Worm (Caenorhabditis elegans) whole organism, mixed stage, embryonic: ENCODE measurements around the gene W02D7.8.
A peak's percentile ranks its signal among the peaks of the same experiment; 100 is the strongest.

Experiments
- M03D4.4 ChIP-seq: sonication (generic microtip); optimal IDR thresholded peaks from 2 replicates; lab custom pipeline; 2017; ENCODE audit warnings: mild to moderate bottlenecking, missing genetic modification characterization, missing compliant biosample characterization
- bed-3 ChIP-seq: fragments of 200-800 bp; sonication (Bioruptor generic); optimal IDR thresholded peaks from 3 replicates; lab custom pipeline; 2018; ENCODE audit warnings: mild to moderate bottlenecking, missing genetic modification characterization, moderate library complexity, missing compliant biosample characterization
- blmp-1 ChIP-seq: fragments of 150-350 bp; optimal IDR thresholded peaks from 2 replicates; lab custom pipeline; 2014; ENCODE audit warnings: missing biosample characterization, missing genetic modification characterization
- ceh-39 ChIP-seq: fragments of 150-350 bp; optimal IDR thresholded peaks from 2 replicates; lab custom pipeline; 2014; ENCODE audit warnings: missing biosample characterization, missing genetic modification characterization
- ceh-43 ChIP-seq: fragments of 200-800 bp; sonication (Bioruptor generic); optimal IDR thresholded peaks from 2 replicates; lab custom pipeline; 2018; ENCODE audit warnings: mild to moderate bottlenecking, missing genetic modification characterization, moderate library complexity, missing compliant biosample characterization
- ceh-83 ChIP-seq: fragments of 200-800 bp; sonication (Bioruptor generic); optimal IDR thresholded peaks from 2 replicates; lab custom pipeline; 2018; ENCODE audit warnings: mild to moderate bottlenecking, missing genetic modification characterization, missing compliant biosample characterization
- ces-1 ChIP-seq: fragments of 150-350 bp; optimal IDR thresholded peaks from 2 replicates; lab custom pipeline; 2014; ENCODE audit warnings: missing biosample characterization, missing genetic modification reagents, missing genetic modification characterization
- cnd-1 ChIP-seq: fragments of 200-800 bp; sonication (Bioruptor generic); optimal IDR thresholded peaks from 2 replicates; lab custom pipeline; 2018; ENCODE audit warnings: mild to moderate bottlenecking, missing genetic modification characterization, missing compliant biosample characterization
- drap-1 ChIP-seq: fragments of 200-800 bp; sonication (Bioruptor generic); optimal IDR thresholded peaks from 3 replicates; lab custom pipeline; 2018; ENCODE audit warnings: mild to moderate bottlenecking, missing genetic modification characterization, missing compliant biosample characterization
- elt-1 ChIP-seq: sonication (generic microtip); optimal IDR thresholded peaks from 2 replicates; lab custom pipeline; 2017; ENCODE audit warnings: missing genetic modification characterization, mild to moderate bottlenecking, missing compliant biosample characterization, antibody characterized with exemption, moderate library complexity, borderline replicate concordance; ENCODE audit not compliant: insufficient read depth
- elt-3 ChIP-seq: fragments of 150-350 bp; optimal IDR thresholded peaks from 2 replicates; lab custom pipeline; 2014; ENCODE audit warnings: missing biosample characterization, missing genetic modification characterization
- flh-1 ChIP-seq: fragments of 200-800 bp; sonication (Bioruptor generic); optimal IDR thresholded peaks from 2 replicates; lab custom pipeline; 2018; ENCODE audit warnings: mild to moderate bottlenecking, missing genetic modification characterization, moderate library complexity, missing compliant biosample characterization
- ham-2 ChIP-seq: fragments of 200-800 bp; sonication (Bioruptor generic); optimal IDR thresholded peaks from 2 replicates; lab custom pipeline; 2018; ENCODE audit warnings: mild to moderate bottlenecking, missing genetic modification characterization, missing compliant biosample characterization
- hlh-1 ChIP-seq: fragments of 150-350 bp; optimal IDR thresholded peaks from 2 replicates; lab custom pipeline; 2014; ENCODE audit warnings: missing biosample characterization, missing genetic modification reagents, missing genetic modification characterization
- lin-13 ChIP-seq: fragments of 150-350 bp; optimal IDR thresholded peaks from 2 replicates; lab custom pipeline; 2014; ENCODE audit warnings: missing biosample characterization, missing genetic modification characterization
- lin-32 ChIP-seq: fragments of 200-800 bp; sonication (Bioruptor generic); optimal IDR thresholded peaks from 2 replicates; lab custom pipeline; 2018; ENCODE audit warnings: mild to moderate bottlenecking, missing genetic modification characterization, missing compliant biosample characterization
- lsy-2 ChIP-seq: fragments of 150-350 bp; optimal IDR thresholded peaks from 2 replicates; lab custom pipeline; 2014; ENCODE audit warnings: missing biosample characterization, missing genetic modification characterization
- mab-5 ChIP-seq: fragments of 150-350 bp; optimal IDR thresholded peaks from 2 replicates; lab custom pipeline; 2014; ENCODE audit warnings: missing biosample characterization, missing genetic modification characterization
- mep-1 ChIP-seq: fragments of 150-350 bp; optimal IDR thresholded peaks from 2 replicates; lab custom pipeline; 2017; ENCODE audit warnings: missing biosample characterization, missing genetic modification reagents, missing genetic modification characterization, inconsistent platforms
- mls-2 ChIP-seq: sonication (generic microtip); optimal IDR thresholded peaks from 2 replicates; lab custom pipeline; 2016; ENCODE audit warnings: mild to moderate bottlenecking, missing genetic modification characterization, moderate library complexity, missing compliant biosample characterization
- nhr-12 ChIP-seq: fragments of 150-350 bp; optimal IDR thresholded peaks from 2 replicates; lab custom pipeline; 2014; ENCODE audit warnings: missing biosample characterization, missing genetic modification characterization
- nhr-2 ChIP-seq: fragments of 150-350 bp; optimal IDR thresholded peaks from 2 replicates; lab custom pipeline; 2014; ENCODE audit warnings: missing biosample characterization, missing genetic modification characterization
- nhr-237 ChIP-seq: fragments of 150-350 bp; optimal IDR thresholded peaks from 2 replicates; lab custom pipeline; 2014; ENCODE audit warnings: missing biosample characterization, missing genetic modification characterization
- nhr-28 ChIP-seq: fragments of 150-350 bp; optimal IDR thresholded peaks from 2 replicates; lab custom pipeline; 2014; ENCODE audit warnings: missing biosample characterization, missing genetic modification characterization
- nhr-76 ChIP-seq: sonication (generic microtip); optimal IDR thresholded peaks from 2 replicates; lab custom pipeline; 2017; ENCODE audit warnings: missing biosample characterization, missing genetic modification characterization
- pha-4 ChIP-seq: fragments of 150-350 bp; optimal IDR thresholded peaks from 2 replicates; lab custom pipeline; 2018; ENCODE audit warnings: missing biosample characterization, missing genetic modification reagents, missing genetic modification characterization
- sem-2 ChIP-seq: fragments of 200-800 bp; sonication (Bioruptor generic); optimal IDR thresholded peaks from 2 replicates; lab custom pipeline; 2018; ENCODE audit warnings: mild to moderate bottlenecking, missing genetic modification characterization, missing compliant biosample characterization
- snpc-4 ChIP-seq: fragments of 150-350 bp; optimal IDR thresholded peaks from 2 replicates; lab custom pipeline; 2014; ENCODE audit warnings: missing biosample characterization, missing genetic modification characterization
- tbx-8 ChIP-seq: fragments of 200-800 bp; sonication (Bioruptor generic); optimal IDR thresholded peaks from 2 replicates; lab custom pipeline; 2018; ENCODE audit warnings: mild to moderate bottlenecking, missing genetic modification characterization, moderate library complexity, missing compliant biosample characterization
- unc-120 ChIP-seq: sonication (generic microtip); optimal IDR thresholded peaks from 2 replicates; lab custom pipeline; 2017; ENCODE audit warnings: missing genetic modification characterization, missing compliant biosample characterization; ENCODE audit not compliant: poor library complexity, severe bottlenecking
- unc-39 ChIP-seq: fragments of 150-350 bp; optimal IDR thresholded peaks from 2 replicates; lab custom pipeline; 2014; ENCODE audit warnings: missing biosample characterization, missing genetic modification characterization
- unc-62 ChIP-seq: fragments of 150-350 bp; optimal IDR thresholded peaks from 2 replicates; lab custom pipeline; 2014; ENCODE audit warnings: missing biosample characterization, missing genetic modification reagents, missing genetic modification characterization
- zip-8 ChIP-seq: fragments of 150-350 bp; optimal IDR thresholded peaks from 2 replicates; lab custom pipeline; 2014; ENCODE audit warnings: missing biosample characterization, missing genetic modification characterization
- ztf-11 ChIP-seq: fragments of 150-350 bp; optimal IDR thresholded peaks from 2 replicates; lab custom pipeline; 2014; ENCODE audit warnings: missing biosample characterization, missing genetic modification characterization

Gene W02D7.8

ce11 chrV:8302522-8302921 lies 3.7 kb downstream of the W02D7.8 start, which contains the start of gene sel-9:
sel-9 (minus strand) TSS chrV:8302580.
- no peak for TF ChIP-seq elt-3 (tag; lab: Kevin White, UChicago)
- no peak for TF ChIP-seq elt-1
- TF ChIP-seq ceh-39 (tag; lab: Kevin White, UChicago) = no peak
- no peak for TF ChIP-seq snpc-4 (tag; lab: Kevin White, UChicago)
- TF ChIP-seq unc-62 (GFP tag; lab: Kevin White, UChicago) = no peak
- TF ChIP-seq nhr-76 (tag; lab: Kevin White, UChicago) = no peak
- TF ChIP-seq unc-120 (tag; lab: Kevin White, UChicago) = peak; percentile 5
- TF ChIP-seq ces-1 (GFP tag; lab: Kevin White, UChicago) = no peak
- no peak for TF ChIP-seq nhr-12 (tag; lab: Kevin White, UChicago)
- no peak for TF ChIP-seq zip-8 (tag; lab: Kevin White, UChicago)
- no peak for TF ChIP-seq unc-39 (tag; lab: Kevin White, UChicago)
- TF ChIP-seq lsy-2 = peak; percentile 15
- TF ChIP-seq nhr-237 = peak; percentile 35
- TF ChIP-seq bed-3 (GFP tag; lab: Kevin White, UChicago) = no peak
- no peak for TF ChIP-seq lin-13 (tag; lab: Kevin White, UChicago)
- no peak for TF ChIP-seq pha-4 (tag; lab: Kevin White, UChicago)
- peak; percentile 39 for TF ChIP-seq mep-1 (tag; lab: Kevin White, UChicago)
- no peak for TF ChIP-seq flh-1
- no peak for TF ChIP-seq ztf-11 (tag; lab: Kevin White, UChicago)
- no peak for TF ChIP-seq lin-32 (GFP tag; lab: Kevin White, UChicago)
- no peak for TF ChIP-seq hlh-1 (tag; lab: Kevin White, UChicago)
- no peak for TF ChIP-seq nhr-2
- no peak for TF ChIP-seq drap-1
- TF ChIP-seq ceh-43 (GFP tag; lab: Kevin White, UChicago) = no peak
- no peak for TF ChIP-seq blmp-1 (tag; lab: Kevin White, UChicago)
- TF ChIP-seq mls-2 (tag; lab: Kevin White, UChicago) = no peak
- TF ChIP-seq nhr-28 = no peak
- TF ChIP-seq M03D4.4 (tag; lab: Kevin White, UChicago) = no peak
- TF ChIP-seq cnd-1 = no peak
- TF ChIP-seq ham-2 (GFP tag; lab: Kevin White, UChicago) = no peak
- TF ChIP-seq mab-5 (tag; lab: Kevin White, UChicago) = no peak
- no peak for TF ChIP-seq sem-2 (GFP tag; lab: Kevin White, UChicago)
- TF ChIP-seq ceh-83 = no peak
- no peak for TF ChIP-seq tbx-8 (GFP tag; lab: Kevin White, UChicago)
- TF ChIP-seq, all 35 proteins: peak for 4

- TF ChIP-seq mep-1 (tag; lab: Kevin White, UChicago) (peak; percentile 9), ham-2 (GFP tag; lab: Kevin White, UChicago) (no peak)
These were observed 5.2 kb downstream of the W02D7.8 start, which contains the start of gene W02D7.6 for ce11 chrV:8300935-8301535. W02D7.6 (minus strand) TSS chrV:8301507.

ce11 chrV:8299191-8299854 lies 6.9 kb downstream of the W02D7.8 start, which contains the start of gene W02D7.5:
W02D7.5 (minus strand) TSS chrV:8299241.
- TF ChIP-seq drap-1 (no peak), nhr-28 (no peak), mep-1 (tag; lab: Kevin White, UChicago) (no peak)

ce11 chrV:8297504-8297903 lies 8.8 kb downstream of the W02D7.8 start, which contains the start of gene W02D7.4:
W02D7.4 (minus strand) TSS chrV:8297604.
- no peak for TF ChIP-seq mls-2 (tag; lab: Kevin White, UChicago)
- no peak for TF ChIP-seq ceh-43 (GFP tag; lab: Kevin White, UChicago)
- TF ChIP-seq sem-2 (GFP tag; lab: Kevin White, UChicago) = no peak
- TF ChIP-seq drap-1 = no peak
- no peak for TF ChIP-seq mep-1 (tag; lab: Kevin White, UChicago)
- TF ChIP-seq elt-3 (tag; lab: Kevin White, UChicago) = no peak
- no peak for TF ChIP-seq unc-62 (GFP tag; lab: Kevin White, UChicago)
- no peak for TF ChIP-seq nhr-2
- TF ChIP-seq ceh-83 = no peak
- TF ChIP-seq snpc-4 (tag; lab: Kevin White, UChicago) = no peak
- TF ChIP-seq mab-5 (tag; lab: Kevin White, UChicago) = no peak
- TF ChIP-seq blmp-1 (tag; lab: Kevin White, UChicago) = no peak
- no peak for TF ChIP-seq ces-1 (GFP tag; lab: Kevin White, UChicago)
- TF ChIP-seq ham-2 (GFP tag; lab: Kevin White, UChicago) = no peak
- no peak for TF ChIP-seq unc-39 (tag; lab: Kevin White, UChicago)
- no peak for TF ChIP-seq nhr-28
- no peak for TF ChIP-seq lin-32 (GFP tag; lab: Kevin White, UChicago)
- no peak for TF ChIP-seq ztf-11 (tag; lab: Kevin White, UChicago)
- no peak for TF ChIP-seq zip-8 (tag; lab: Kevin White, UChicago)
